Fruit fly (Drosophila melanogaster) whole organism, embryonic: ENCODE data around the gene nuf.
A peak's percentile ranks its signal among the peaks of the same experiment; 100 is the strongest.

ENCODE experiments used
- Atf3 ChIP-seq: fragments of 200-800 bp; sonication (Bioruptor generic); optimal IDR thresholded peaks from 3 replicates; lab custom pipeline; 2016; ENCODE audit warnings: missing biosample characterization, missing genetic modification characterization
- Bteb2 ChIP-seq: fragments of 200-800 bp; sonication (Bioruptor generic); optimal IDR thresholded peaks from 2 replicates; lab custom pipeline; 2016; ENCODE audit warnings: missing biosample characterization, missing genetic modification characterization
- CG1024 ChIP-seq: fragments of 200-800 bp; sonication (Bioruptor generic); IDR thresholded peaks from 2 replicates; pipeline ENCODE4 v1.3.6; 2022; ENCODE audit warnings: missing biosample characterization, missing genetic modification characterization
- CG10565 ChIP-seq: fragments of 200-800 bp; sonication (Bioruptor generic); optimal IDR thresholded peaks from 3 replicates; lab custom pipeline; 2016; ENCODE audit warnings: missing biosample characterization, mild to moderate bottlenecking, missing genetic modification characterization
- CG10959 ChIP-seq: fragments of 200-800 bp; sonication (Bioruptor generic); IDR thresholded peaks from 2 replicates; pipeline ENCODE4 v1.3.6; 2022; ENCODE audit warnings: missing biosample characterization, missing genetic modification characterization
- CG11093 ChIP-seq: fragments of 200-800 bp; sonication (Bioruptor generic); IDR thresholded peaks from 3 replicates; pipeline ENCODE4 v1.3.6; 2022; ENCODE audit warnings: missing biosample characterization, missing genetic modification characterization
- CG14667 ChIP-seq: fragments of 200-800 bp; sonication (Bioruptor generic); IDR thresholded peaks from 2 replicates; pipeline ENCODE4 v1.3.6; 2022; ENCODE audit warnings: missing biosample characterization, missing genetic modification characterization
- CG14710 ChIP-seq: fragments of 200-800 bp; sonication (Bioruptor generic); optimal IDR thresholded peaks from 3 replicates; lab custom pipeline; 2019; ENCODE audit warnings: missing biosample characterization, mild to moderate bottlenecking, missing genetic modification characterization, moderate library complexity
- CG14965 ChIP-seq: fragments of 200-800 bp; sonication (Bioruptor generic); optimal IDR thresholded peaks from 2 replicates; lab custom pipeline; 2016; ENCODE audit warnings: missing biosample characterization, missing genetic modification characterization, borderline replicate concordance
- CG15479 ChIP-seq: fragments of 200-800 bp; sonication (Bioruptor generic); optimal IDR thresholded peaks from 3 replicates; lab custom pipeline; 2019; ENCODE audit warnings: missing biosample characterization, mild to moderate bottlenecking, missing genetic modification characterization, moderate library complexity
- CG16813 ChIP-seq: fragments of 200-800 bp; sonication (Bioruptor generic); IDR thresholded peaks from 3 replicates; pipeline ENCODE4 v1.3.6; 2022; ENCODE audit warnings: missing biosample characterization, missing genetic modification characterization; ENCODE audit not compliant: partially characterized antibody
- CG17186 ChIP-seq: fragments of 200-800 bp; sonication (Bioruptor generic); optimal IDR thresholded peaks from 3 replicates; lab custom pipeline; 2017; ENCODE audit warnings: missing biosample characterization, missing genetic modification reagents, missing genetic modification characterization
- CG17568 ChIP-seq: fragments of 200-800 bp; sonication (Bioruptor generic); optimal IDR thresholded peaks from 2 replicates; lab custom pipeline; 2018; ENCODE audit warnings: missing biosample characterization, mild to moderate bottlenecking, missing genetic modification characterization, moderate library complexity
- CG17829 ChIP-seq: fragments of 200-800 bp; optimal IDR thresholded peaks from 2 replicates; lab custom pipeline; 2019; ENCODE audit warnings: missing biosample characterization, mild to moderate bottlenecking, missing genetic modification characterization, moderate library complexity
- CG2889 ChIP-seq: fragments of 200-800 bp; sonication (Bioruptor generic); IDR thresholded peaks from 3 replicates; pipeline ENCODE4 v1.3.6; 2022; ENCODE audit warnings: missing biosample characterization, missing genetic modification characterization
- CG3065 ChIP-seq: fragments of 200-800 bp; sonication (Bioruptor generic); optimal IDR thresholded peaks from 2 replicates; lab custom pipeline; 2016; ENCODE audit warnings: missing biosample characterization, missing genetic modification characterization
- CG42726 ChIP-seq: fragments of 200-800 bp; sonication (Bioruptor generic); IDR thresholded peaks from 2 replicates; pipeline ENCODE4 v1.3.6; 2022; ENCODE audit warnings: missing biosample characterization, missing genetic modification characterization; ENCODE audit not compliant: partially characterized antibody
- CG4360 ChIP-seq: fragments of 200-800 bp; sonication (Bioruptor generic); IDR thresholded peaks from 2 replicates; pipeline ENCODE4 v1.3.6; 2022; ENCODE audit warnings: missing biosample characterization, missing genetic modification characterization
- CG6683 ChIP-seq: fragments of 200-800 bp; sonication (Bioruptor generic); optimal IDR thresholded peaks from 2 replicates; lab custom pipeline; 2017; ENCODE audit warnings: missing biosample characterization, mild to moderate bottlenecking, missing genetic modification characterization, missing genetic modification reagents
- CG6765 ChIP-seq: fragments of 200-800 bp; sonication (Bioruptor generic); optimal IDR thresholded peaks from 3 replicates; lab custom pipeline; 2017; ENCODE audit warnings: missing biosample characterization, mild to moderate bottlenecking, missing genetic modification characterization
- CG8290 ChIP-seq, 3 experiments: fragments of 200-800 bp; sonication (Bioruptor generic); optimal IDR thresholded peaks; 2 replicates each; lab custom pipeline; 2016 to 2019; ENCODE audit warnings: missing biosample characterization in 3 of 3, missing genetic modification characterization in 3 of 3, mild to moderate bottlenecking in 2 of 3, moderate library complexity in 1 of 3
- Dad ChIP-seq: fragments of 200-800 bp; sonication (Bioruptor generic); optimal IDR thresholded peaks from 3 replicates; lab custom pipeline; 2016; ENCODE audit warnings: missing biosample characterization, missing genetic modification characterization
- Dek ChIP-seq: fragments of 200-800 bp; sonication (Bioruptor generic); optimal IDR thresholded peaks from 3 replicates; lab custom pipeline; 2019; ENCODE audit warnings: missing biosample characterization, mild to moderate bottlenecking, missing genetic modification characterization, moderate library complexity
- Hmx ChIP-seq: fragments of 200-800 bp; sonication (Bioruptor generic); optimal IDR thresholded peaks from 2 replicates; lab custom pipeline; 2016; ENCODE audit warnings: missing biosample characterization, missing genetic modification characterization
- Nf-YC ChIP-seq: fragments of 200-800 bp; optimal IDR thresholded peaks from 3 replicates; lab custom pipeline; 2019; ENCODE audit warnings: missing biosample characterization, mild to moderate bottlenecking, missing genetic modification characterization, moderate library complexity
- Optix ChIP-seq: fragments of 200-800 bp; sonication (Bioruptor generic); IDR thresholded peaks from 3 replicates; pipeline ENCODE4 v1.3.6; 2022; ENCODE audit warnings: missing biosample characterization, missing genetic modification characterization
- Six4 ChIP-seq: fragments of 200-800 bp; sonication (Bioruptor generic); optimal IDR thresholded peaks from 2 replicates; lab custom pipeline; 2016; ENCODE audit warnings: missing biosample characterization, missing genetic modification characterization
- Xrp1 ChIP-seq: fragments of 200-800 bp; sonication (Bioruptor generic); IDR thresholded peaks from 2 replicates; pipeline ENCODE4 v1.3.6; 2022; ENCODE audit warnings: missing biosample characterization, missing genetic modification characterization
- cas ChIP-seq: fragments of 200-800 bp; sonication (Bioruptor generic); IDR thresholded peaks from 2 replicates; pipeline ENCODE4 v1.3.6; 2022; ENCODE audit warnings: missing biosample characterization, missing genetic modification characterization
- dmrt99B ChIP-seq: fragments of 200-800 bp; sonication (Bioruptor generic); optimal IDR thresholded peaks from 2 replicates; lab custom pipeline; 2018; ENCODE audit warnings: missing biosample characterization, mild to moderate bottlenecking, missing genetic modification characterization, moderate library complexity
- gsb-n ChIP-seq: fragments of 200-800 bp; sonication (Bioruptor generic); optimal IDR thresholded peaks from 3 replicates; lab custom pipeline; 2018; ENCODE audit warnings: missing biosample characterization, mild to moderate bottlenecking, missing genetic modification characterization
- hbn ChIP-seq: fragments of 200-800 bp; sonication (Bioruptor generic); IDR thresholded peaks from 2 replicates; pipeline ENCODE4 v1.3.6; 2022; ENCODE audit warnings: missing biosample characterization, missing genetic modification characterization; ENCODE audit not compliant: partially characterized antibody
- hth ChIP-seq: fragments of >200 bp; optimal IDR thresholded peaks from 2 replicates; lab custom pipeline; 2017; ENCODE audit warnings: inconsistent platforms
- jumu ChIP-seq: fragments of 200-800 bp; sonication (Bioruptor generic); optimal IDR thresholded peaks from 3 replicates; lab custom pipeline; 2016; ENCODE audit warnings: missing biosample characterization, missing genetic modification characterization
- kah ChIP-seq: fragments of 200-800 bp; sonication (Bioruptor generic); optimal IDR thresholded peaks from 2 replicates; lab custom pipeline; 2018; ENCODE audit warnings: missing biosample characterization, mild to moderate bottlenecking, missing genetic modification characterization
- lab ChIP-seq: fragments of 200-800 bp; sonication (Bioruptor generic); optimal IDR thresholded peaks from 3 replicates; lab custom pipeline; 2017; ENCODE audit warnings: missing biosample characterization, missing genetic modification characterization, mild to moderate bottlenecking, moderate library complexity, missing genetic modification reagents
- lov ChIP-seq, 2 experiments: fragments of 200-800 bp in 1 of 2; fragments of >200 bp in 1 of 2; sonication (Bioruptor generic) in 1 of 2; IDR thresholded peaks in 1 of 2; optimal IDR thresholded peaks in 1 of 2; 2 replicates in 1 of 2; 3 replicates in 1 of 2; pipeline versions ENCODE4 v1.3.6 to Lab custom; 2017 to 2022; ENCODE audit warnings: missing biosample characterization in 1 of 2, missing genetic modification characterization in 1 of 2
- nmo ChIP-seq: fragments of 200-800 bp; sonication (Bioruptor generic); optimal IDR thresholded peaks from 2 replicates; lab custom pipeline; 2018; ENCODE audit warnings: missing biosample characterization, mild to moderate bottlenecking, missing genetic modification characterization, moderate library complexity
- phol ChIP-seq: fragments of 200-800 bp; sonication (Bioruptor generic); optimal IDR thresholded peaks from 3 replicates; lab custom pipeline; 2018; ENCODE audit warnings: missing biosample characterization, mild to moderate bottlenecking, missing genetic modification characterization, moderate library complexity
- row ChIP-seq: fragments of 200-800 bp; sonication (Bioruptor generic); IDR thresholded peaks from 3 replicates; pipeline ENCODE4 v1.3.6; 2022; ENCODE audit warnings: missing biosample characterization, missing genetic modification characterization
- sd ChIP-seq: fragments of 200-800 bp; sonication (Bioruptor generic); optimal IDR thresholded peaks from 3 replicates; lab custom pipeline; 2018; ENCODE audit warnings: missing biosample characterization, mild to moderate bottlenecking, missing genetic modification characterization, moderate library complexity
- sim ChIP-seq: fragments of 200-800 bp; sonication (Bioruptor generic); IDR thresholded peaks from 2 replicates; pipeline ENCODE4 v1.3.6; 2022; ENCODE audit warnings: missing biosample characterization, missing genetic modification characterization
- slbo ChIP-seq: fragments of 200-800 bp; sonication (Bioruptor generic); IDR thresholded peaks from 2 replicates; pipeline ENCODE4 v1.3.6; 2022; ENCODE audit warnings: missing biosample characterization, missing genetic modification characterization
- slp2 ChIP-seq: fragments of 200-800 bp; sonication (Bioruptor generic); optimal IDR thresholded peaks from 2 replicates; lab custom pipeline; 2016; ENCODE audit warnings: missing biosample characterization, missing genetic modification characterization
- stwl ChIP-seq: fragments of 200-800 bp; sonication (Bioruptor generic); optimal IDR thresholded peaks from 3 replicates; lab custom pipeline; 2018; ENCODE audit warnings: missing biosample characterization, mild to moderate bottlenecking, missing genetic modification characterization, moderate library complexity
- tll ChIP-seq, 2 experiments: fragments of 200-800 bp in 1 of 2; fragments of >200 bp in 1 of 2; sonication (Bioruptor generic) in 1 of 2; optimal IDR thresholded peaks; 2 replicates each; lab custom pipeline; 2017 to 2019; ENCODE audit warnings: missing biosample characterization in 2 of 2, missing genetic modification characterization in 2 of 2, mild to moderate bottlenecking in 1 of 2, moderate library complexity in 1 of 2
- trh ChIP-seq: fragments of 200-800 bp; sonication (Bioruptor generic); optimal IDR thresholded peaks from 2 replicates; lab custom pipeline; 2016; ENCODE audit warnings: missing biosample characterization, missing genetic modification characterization
- ttk ChIP-seq: fragments of 200-800 bp; sonication (Bioruptor generic); IDR thresholded peaks from 2 replicates; pipeline ENCODE4 v2.1.2; 2022; ENCODE audit warnings: missing biosample characterization, missing genetic modification characterization
- vfl ChIP-seq: fragments of 200-800 bp; sonication (Bioruptor generic); optimal IDR thresholded peaks from 2 replicates; lab custom pipeline; 2016; ENCODE audit warnings: missing biosample characterization, missing genetic modification characterization
- wdn ChIP-seq: fragments of 200-800 bp; sonication (Bioruptor generic); IDR thresholded peaks from 2 replicates; pipeline ENCODE4 v1.3.6; 2022; ENCODE audit warnings: missing biosample characterization, missing genetic modification characterization

nuf gene

DNA sequence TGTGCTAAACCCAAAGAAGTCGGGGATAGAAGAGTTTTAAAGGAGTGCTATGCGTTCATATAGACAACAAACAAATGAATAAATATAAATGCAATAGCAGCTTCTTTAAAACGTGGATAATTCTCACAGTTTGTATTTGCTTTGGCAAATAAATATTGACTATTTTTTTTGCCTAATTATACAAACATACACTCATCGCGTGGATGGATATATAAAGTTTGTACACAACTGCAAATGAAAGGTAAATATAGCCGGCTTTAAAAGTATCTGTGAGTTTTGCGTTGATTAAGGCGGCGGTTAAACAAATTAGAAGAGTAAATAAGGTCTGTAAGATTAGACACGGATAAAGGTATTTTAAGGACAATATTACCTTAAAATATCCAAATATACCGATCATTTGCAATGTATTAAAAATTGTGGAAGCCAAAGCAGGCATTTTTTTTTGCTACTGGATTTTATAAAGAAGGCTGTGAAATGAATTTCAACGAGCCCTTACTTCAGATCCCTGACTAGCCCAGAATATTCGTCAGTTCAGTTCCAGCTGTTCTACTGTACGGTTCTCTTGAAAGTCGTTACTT is 27.1 kb downstream of the nuf start, which contains the start of gene CG7768 (continued):
- TF ChIP-seq Dad (GFP tag; lab: Kevin White, UChicago) (no peak), kah (no peak), CG14667 (no peak), lab (peak; percentile 88), CG17186 (GFP tag; lab: Kevin White, UChicago) (no peak), Hmx (GFP tag; lab: Kevin White, UChicago) (no peak), slp2 (GFP tag; lab: Kevin White, UChicago) (no peak), CG4360 (GFP tag; lab: Robert Waterston, UW) (no peak), CG11093 (no peak), cas (GFP tag; lab: Robert Waterston, UW) (no peak), CG3065 (no peak), CG6765 (peak; percentile 78), CG14965 (GFP tag; lab: Kevin White, UChicago) (peak; percentile 6), CG15479 (GFP tag; lab: Kevin White, UChicago) (no peak), nmo (GFP tag; lab: Kevin White, UChicago) (no peak), Xrp1 (GFP tag; lab: Robert Waterston, UW) (no peak), ttk (GFP tag; lab: Robert Waterston, UW) (no peak), slbo (no peak), CG1024 (GFP tag; lab: Robert Waterston, UW) (no peak), sim (GFP tag; lab: Robert Waterston, UW) (no peak), CG6683 (GFP tag; lab: Kevin White, UChicago) (peak; percentile 65), Bteb2 (peak; percentile 52), hth (lab: Kevin White, UChicago) (no peak), stwl (tag; lab: Kevin White, UChicago) (no peak), CG16813 (GFP tag; lab: Robert Waterston, UW) (no peak), Six4 (peak; percentile 17), jumu (GFP tag; lab: Kevin White, UChicago) (no peak), tll (GFP tag; optimal IDR thresholded peaks at IDR 0.05; lab: Kevin White, UChicago) (no peak), CG10959 (GFP tag; lab: Robert Waterston, UW) (no peak), CG10565 (GFP tag; lab: Kevin White, UChicago) (no peak), Atf3 (GFP tag; lab: Kevin White, UChicago) (no peak), dmrt99B (tag; lab: Kevin White, UChicago) (peak; percentile 56), Nf-YC (tag; lab: Kevin White, UChicago) (no peak), CG17829 (tag; lab: Kevin White, UChicago) (no peak), CG14710 (tag; lab: Kevin White, UChicago) (peak; percentile 17), sd (peak; percentile 41), CG2889 (GFP tag; lab: Robert Waterston, UW) (no peak), trh (GFP tag; lab: Kevin White, UChicago) (no peak), vfl (GFP tag; lab: Kevin White, UChicago) (no peak), phol (no peak), wdn (GFP tag; lab: Robert Waterston, UW) (peak; percentile 21; the same call in 1 of the 2 replicates), CG42726 (GFP tag; lab: Robert Waterston, UW) (no peak), gsb-n (tag; lab: Kevin White, UChicago) (no peak), row (GFP tag; lab: Robert Waterston, UW) (no peak), CG17568 (GFP tag; lab: Kevin White, UChicago) (peak; percentile 75), Optix (GFP tag; lab: Robert Waterston, UW) (no peak), hbn (GFP tag; lab: Robert Waterston, UW) (no peak), Dek (tag; lab: Kevin White, UChicago) (peak; percentile 58), lov (optimal IDR thresholded peaks at IDR 0.05; lab: Kevin White, UChicago) (no peak), lov (GFP tag; IDR thresholded peaks at IDR 0.05; lab: Robert Waterston, UW) (no peak), CG8290 (GFP tag; optimal IDR thresholded peaks at IDR 0.05; lab: Kevin White, UChicago) (no peak), CG8290 (tag; optimal IDR thresholded peaks at IDR 0.05; lab: Kevin White, UChicago) (peak in 1 of 2 experiments; percentile 88)
